Worm (Caenorhabditis elegans): ENCODE results near the gene gst-38.
"Not testable (repeated sequence)": the region's sequence is repeated elsewhere in the genome, so short reads cannot be mapped to it uniquely, and the experiment has no call there.

DNA sequence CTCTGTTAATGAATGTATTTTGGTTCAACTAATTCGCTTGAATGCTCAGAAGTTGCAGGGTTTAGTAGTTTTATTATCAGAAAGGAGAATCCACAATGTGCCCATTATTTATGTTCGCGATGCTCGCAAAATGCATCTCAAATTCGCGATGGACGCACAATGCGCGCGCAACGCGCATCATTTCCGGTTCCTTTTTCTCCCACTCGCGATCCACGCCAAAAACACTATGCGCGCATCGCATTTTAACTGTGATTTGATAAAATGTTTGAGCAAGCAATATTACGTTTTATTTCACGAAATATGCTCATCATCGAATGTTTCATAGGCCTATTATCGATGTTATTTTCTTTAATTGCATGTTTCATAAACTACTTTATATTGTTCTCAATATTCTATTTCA lies 14.0 kb upstream of the gst-38 start, which contains the start of gene srbc-77:
- not testable (repeated sequence) for TF ChIP-seq fkh-10 (GFP tag; optimal IDR thresholded peaks at IDR 0.05); hlh-6 (tag; optimal IDR thresholded peaks at IDR 0.05); pha-4 (tag; optimal IDR thresholded peaks at IDR 0.05); elt-2 (tag; optimal IDR thresholded peaks at IDR 0.05); nfya-1 (tag; optimal IDR thresholded peaks at IDR 0.05); C08G9.2 (tag; optimal IDR thresholded peaks at IDR 0.05); ceh-34 (tag; optimal IDR thresholded peaks at IDR 0.05); hlh-8 (tag; optimal IDR thresholded peaks at IDR 0.05); dve-1 (tag; optimal IDR thresholded peaks at IDR 0.05); sdc-2 (tag; optimal IDR thresholded peaks at IDR 0.05); ama-1 (optimal IDR thresholded peaks at IDR 0.05); ttx-3 (tag; optimal IDR thresholded peaks at IDR 0.05)
